Worm (Caenorhabditis elegans): Measurements from ENCODE around the gene D2096.9.

D2096.9 gene

ce11 chrIV:8366295-8366694 lies 16.3 kb downstream of the D2096.9 start, which contains the start of gene aagr-1:
aagr-1 (plus strand) TSS chrIV:8366521.
- TF ChIP-seq nfya-1 (tag; optimal IDR thresholded peaks at IDR 0.05; ENCODE audit: insufficient read depth) (no peak), daf-12 (tag; optimal IDR thresholded peaks at IDR 0.05) (no peak), ztf-11 (tag; optimal IDR thresholded peaks at IDR 0.05) (no peak), ceh-82 (tag; optimal IDR thresholded peaks at IDR 0.05) (no peak), pqm-1 (tag; optimal IDR thresholded peaks at IDR 0.05) (peak; percentile 75), elt-1 (tag; optimal IDR thresholded peaks at IDR 0.05) (no peak), nhr-76 (tag; optimal IDR thresholded peaks at IDR 0.05) (no peak), elt-2 (tag; optimal IDR thresholded peaks at IDR 0.05) (peak; percentile 82), elt-3 (tag; optimal IDR thresholded peaks at IDR 0.05) (no peak), zag-1 (tag; optimal IDR thresholded peaks at IDR 0.05) (no peak), pha-4 (tag; optimal IDR thresholded peaks at IDR 0.05) (peak; percentile 1), R02D3.7 (tag; optimal IDR thresholded peaks at IDR 0.05) (no peak), nhr-237 (tag; optimal IDR thresholded peaks at IDR 0.05) (no peak)

ce11 chrIV:8363163-8363562 lies 19.4 kb downstream of the D2096.9 start, which contains the start of gene D2096.12:
D2096.12 (plus strand) TSS chrIV:8363463.
- no peak for TF ChIP-seq lin-39 (tag; optimal IDR thresholded peaks at IDR 0.05)
- TF ChIP-seq R02D3.7 (tag; optimal IDR thresholded peaks at IDR 0.05): no peak

ce11 chrIV:8360817-8361216 lies 21.8 kb downstream of the D2096.9 start, which contains the start of gene sqv-1:
sqv-1 (plus strand) TSS chrIV:8361117.
- TF ChIP-seq pha-4 (tag; optimal IDR thresholded peaks at IDR 0.05): peak; percentile 41
- TF ChIP-seq egl-27 (tag; optimal IDR thresholded peaks at IDR 0.05): no peak

- TF ChIP-seq pqm-1 (tag; optimal IDR thresholded peaks at IDR 0.05) (peak; percentile 29), nfya-1 (tag; optimal IDR thresholded peaks at IDR 0.05; ENCODE audit: insufficient read depth) (peak; percentile 31), ceh-16 (tag; optimal IDR thresholded peaks at IDR 0.05) (no peak), lin-15B (tag; optimal IDR thresholded peaks at IDR 0.05) (peak; percentile 23)
Measured at ce11 chrIV:8359716-8360407, 22.7 kb downstream of the D2096.9 start, which contains the start of gene D2096.5. D2096.5 (minus strand) TSS chrIV:8359766.

ce11 chrIV:8358492-8358891 lies 24.1 kb downstream of the D2096.9 start, which contains the start of gene D2096.13:
D2096.13 (minus strand) TSS chrIV:8358592.
- TF ChIP-seq nhr-43 (tag; optimal IDR thresholded peaks at IDR 0.05; ENCODE audit: poor library complexity, severe bottlenecking): no peak
- TF ChIP-seq zag-1 (tag; optimal IDR thresholded peaks at IDR 0.05): no peak
- no peak for TF ChIP-seq lin-39 (tag; optimal IDR thresholded peaks at IDR 0.05)
- no peak for TF ChIP-seq lsy-12 (tag; optimal IDR thresholded peaks at IDR 0.05)
- TF ChIP-seq pha-4 (tag; optimal IDR thresholded peaks at IDR 0.05): no peak
- no peak for TF ChIP-seq sea-2 (GFP tag; optimal IDR thresholded peaks at IDR 0.05)
- no peak for TF ChIP-seq unc-62 (GFP tag; optimal IDR thresholded peaks at IDR 0.05)
- no peak for TF ChIP-seq nhr-12 (tag; optimal IDR thresholded peaks at IDR 0.05)
- TF ChIP-seq elt-3 (tag; optimal IDR thresholded peaks at IDR 0.05): no peak
- no peak for TF ChIP-seq nhr-237 (tag; optimal IDR thresholded peaks at IDR 0.05)
- TF ChIP-seq nhr-77 (tag; optimal IDR thresholded peaks at IDR 0.05): no peak
- TF ChIP-seq jun-1 (tag; optimal IDR thresholded peaks at IDR 0.05): no peak
- TF ChIP-seq mml-1 (tag; optimal IDR thresholded peaks at IDR 0.05): no peak
- TF ChIP-seq nhr-28 (tag; optimal IDR thresholded peaks at IDR 0.05): no peak
- TF ChIP-seq nhr-76 (tag; optimal IDR thresholded peaks at IDR 0.05): no peak
- TF ChIP-seq mdl-1 (tag; optimal IDR thresholded peaks at IDR 0.05): no peak
- no peak for TF ChIP-seq nhr-23 (tag; optimal IDR thresholded peaks at IDR 0.05)
- TF ChIP-seq ztf-11 (tag; optimal IDR thresholded peaks at IDR 0.05): no peak

- TF ChIP-seq nhr-43 (tag; optimal IDR thresholded peaks at IDR 0.05; ENCODE audit: poor library complexity, severe bottlenecking) (no peak), ztf-11 (tag; optimal IDR thresholded peaks at IDR 0.05) (no peak), unc-39 (tag; optimal IDR thresholded peaks at IDR 0.05) (no peak), fos-1 (tag; optimal IDR thresholded peaks at IDR 0.05) (no peak)
Measured at ce11 chrIV:8357299-8357698, 25.3 kb downstream of the D2096.9 start.

Data from whole organism, L3 larva.